Fruit fly (Drosophila melanogaster): Measurements from ENCODE around the gene GckIII.

Gene GckIII

dm6 chr3R:17043570-17043923, 41.8 kb upstream of the GckIII start:
- no peak for TF ChIP-seq vri (GFP tag; optimal IDR thresholded peaks at IDR 0.05)
- TF ChIP-seq achi (GFP tag; optimal IDR thresholded peaks at IDR 0.05), result no peak
- TF ChIP-seq Hr38 (GFP tag; optimal IDR thresholded peaks at IDR 0.05), result no peak
- TF ChIP-seq pdm3 (GFP tag; optimal IDR thresholded peaks at IDR 0.05), result no peak
- TF ChIP-seq CG6808 (GFP tag; optimal IDR thresholded peaks at IDR 0.05), result no peak
- TF ChIP-seq ss (GFP tag; optimal IDR thresholded peaks at IDR 0.05), result no peak
- no peak for TF ChIP-seq Met (GFP tag; optimal IDR thresholded peaks at IDR 0.05)
- no peak for TF ChIP-seq CG3919 (GFP tag; optimal IDR thresholded peaks at IDR 0.05)
- no peak for TF ChIP-seq Sox14 (GFP tag; optimal IDR thresholded peaks at IDR 0.05)
- no peak for TF ChIP-seq CG4318 (GFP tag; optimal IDR thresholded peaks at IDR 0.05)
- no peak for TF ChIP-seq Smox (GFP tag; optimal IDR thresholded peaks at IDR 0.05)
- no peak for TF ChIP-seq Eip75B (GFP tag; optimal IDR thresholded peaks at IDR 0.05)
- no peak for TF ChIP-seq CG34406 (GFP tag; optimal IDR thresholded peaks at IDR 0.05)
- no peak for TF ChIP-seq CG11902 (GFP tag; optimal IDR thresholded peaks at IDR 0.05)
- TF ChIP-seq Hr39 (GFP tag; optimal IDR thresholded peaks at IDR 0.05), result no peak
- no peak for TF ChIP-seq CG31627 (GFP tag; optimal IDR thresholded peaks at IDR 0.05)

- 0 out of 2 replicates have a peak, but pooled peaks have one; percentile 9 for TF ChIP-seq Gug (GFP tag; IDR thresholded peaks at IDR 0.05)
- peak; percentile 31 for TF ChIP-seq CG10631 (GFP tag; optimal IDR thresholded peaks at IDR 0.05)
- peak; percentile 56 for TF ChIP-seq CG3032 (tag; optimal IDR thresholded peaks at IDR 0.05)
- no peak for TF ChIP-seq CG10669 (GFP tag; optimal IDR thresholded peaks at IDR 0.05)
- 0 out of 3 replicates have a peak, but pooled peaks have one; percentile 5 for TF ChIP-seq eg (GFP tag; IDR thresholded peaks at IDR 0.05)
- peak; percentile 40 for TF ChIP-seq acj6 (GFP tag; optimal IDR thresholded peaks at IDR 0.05)
- TF ChIP-seq CG15336 (GFP tag; IDR thresholded peaks at IDR 0.05), result peak; percentile 36; the same call in 1 of the 2 replicates
- peak; percentile 11 for TF ChIP-seq CG6792 (GFP tag; optimal IDR thresholded peaks at IDR 0.05)
- TF ChIP-seq Ets21C (GFP tag; optimal IDR thresholded peaks at IDR 0.05), result no peak
- peak; percentile 20 for TF ChIP-seq CG34406 (GFP tag; optimal IDR thresholded peaks at IDR 0.05)
- TF ChIP-seq CG31627 (GFP tag; optimal IDR thresholded peaks at IDR 0.05), result no peak
- TF ChIP-seq svp (GFP tag), result no peak
- peak; percentile 3 for TF ChIP-seq Ets96B (tag; optimal IDR thresholded peaks at IDR 0.05)
- peak; percentile 47 for TF ChIP-seq achi (GFP tag; optimal IDR thresholded peaks at IDR 0.05)
- TF ChIP-seq Eip78C (GFP tag), result peak; percentile 73
- TF ChIP-seq Eip93F (GFP tag; optimal IDR thresholded peaks at IDR 0.05), result no peak
Observed at dm6 chr3R:17048867-17049266, 36.4 kb upstream of the GckIII start.

dm6 chr3R:17052465-17053149, 32.7 kb upstream of the GckIII start:
- TF ChIP-seq salr (GFP tag; optimal IDR thresholded peaks at IDR 0.05) (peak; percentile 73 to 75), CG32006 (GFP tag; optimal IDR thresholded peaks at IDR 0.05) (peak; percentile 64), dac (GFP tag; optimal IDR thresholded peaks at IDR 0.05) (peak; percentile 18), Eip93F (GFP tag; optimal IDR thresholded peaks at IDR 0.05) (peak; percentile 48), acj6 (GFP tag; optimal IDR thresholded peaks at IDR 0.05) (peak; percentile 63), CG8632 (GFP tag; optimal IDR thresholded peaks at IDR 0.05) (peak; percentile 71), Blimp-1 (GFP tag; optimal IDR thresholded peaks at IDR 0.05) (peak; percentile 43), Eip78C (GFP tag) (peak; percentile 96), svp (GFP tag) (peak; percentile 82), vri (GFP tag; optimal IDR thresholded peaks at IDR 0.05) (peak; percentile 70), CG11762 (GFP tag; optimal IDR thresholded peaks at IDR 0.05; ENCODE audit: insufficient read depth) (peak; percentile 61), CG6276 (GFP tag; optimal IDR thresholded peaks at IDR 0.05) (peak; percentile 11), Hr38 (GFP tag; optimal IDR thresholded peaks at IDR 0.05) (no peak), Lpt (GFP tag; optimal IDR thresholded peaks at IDR 0.05) (peak; percentile 57), Sox15 (GFP tag; optimal IDR thresholded peaks at IDR 0.05) (peak; percentile 46), Gug (GFP tag; IDR thresholded peaks at IDR 0.05) (peak; percentile 35; the same call in 1 of the 2 replicates), net (GFP tag; optimal IDR thresholded peaks at IDR 0.05) (peak; percentile 62), CG31627 (GFP tag; optimal IDR thresholded peaks at IDR 0.05) (peak; percentile 47), CG11294 (GFP tag; IDR thresholded peaks at IDR 0.05) (no peak), Eip75B (GFP tag; optimal IDR thresholded peaks at IDR 0.05) (peak; percentile 79), CG10631 (GFP tag; optimal IDR thresholded peaks at IDR 0.05) (peak; percentile 74), CG3032 (tag; optimal IDR thresholded peaks at IDR 0.05) (peak; percentile 90), CG6792 (GFP tag; optimal IDR thresholded peaks at IDR 0.05) (peak; percentile 76), eg (GFP tag; IDR thresholded peaks at IDR 0.05) (0 out of 3 replicates have a peak, but pooled peaks have one; percentile 9), CG4318 (GFP tag; optimal IDR thresholded peaks at IDR 0.05) (peak; percentile 26), Ets96B (tag; optimal IDR thresholded peaks at IDR 0.05) (peak; percentile 86), CG15336 (GFP tag; IDR thresholded peaks at IDR 0.05) (peak; percentile 34; the same call in 1 of the 2 replicates), CG8119 (GFP tag; IDR thresholded peaks at IDR 0.05) (peak; percentile 64), Met (GFP tag; optimal IDR thresholded peaks at IDR 0.05) (peak; percentile 82), CG6854 (GFP tag; optimal IDR thresholded peaks at IDR 0.05) (peak; percentile 68), CG8319 (GFP tag; optimal IDR thresholded peaks at IDR 0.05) (peak; percentile 45), CG34406 (GFP tag; optimal IDR thresholded peaks at IDR 0.05) (peak; percentile 67), dsx (GFP tag; optimal IDR thresholded peaks at IDR 0.05; ENCODE audit: poor library complexity, severe bottlenecking) (peak; percentile 88), achi (GFP tag; optimal IDR thresholded peaks at IDR 0.05) (peak; percentile 80)

Measured in whole organism, prepupa.